Fruit fly (Drosophila melanogaster) whole organism, pupa: ENCODE data around the gene Dnaaf6.

Experiments
- CG10348 ChIP-seq: fragments of 200-800 bp; sonication (Bioruptor generic); IDR thresholded peaks from 2 replicates; pipeline ENCODE4 v1.3.6; 2022; ENCODE audit warnings: missing biosample characterization, missing genetic modification characterization
- CG12605 ChIP-seq: fragments of 200-800 bp; sonication (Bioruptor generic); IDR thresholded peaks from 2 replicates; pipeline ENCODE4 v1.3.6; 2022; ENCODE audit warnings: missing biosample characterization, missing genetic modification characterization
- CG13204 ChIP-seq: fragments of 200-800 bp; sonication (Bioruptor generic); optimal IDR thresholded peaks from 2 replicates; lab custom pipeline; 2018; ENCODE audit warnings: missing biosample characterization, mild to moderate bottlenecking, missing genetic modification characterization, moderate library complexity
- CG14655 ChIP-seq: fragments of 200-800 bp; sonication (Bioruptor generic); optimal IDR thresholded peaks from 3 replicates; lab custom pipeline; 2017; ENCODE audit warnings: mild to moderate bottlenecking, missing biosample characterization, missing genetic modification reagents, missing genetic modification characterization
- CG15710 ChIP-seq: fragments of 200-800 bp; sonication (Bioruptor generic); optimal IDR thresholded peaks from 2 replicates; lab custom pipeline; 2018; ENCODE audit warnings: missing biosample characterization, mild to moderate bottlenecking, missing genetic modification characterization, moderate library complexity
- CG17806 ChIP-seq: fragments of 200-800 bp; sonication (Bioruptor generic); optimal IDR thresholded peaks from 2 replicates; lab custom pipeline; 2018; ENCODE audit warnings: missing biosample characterization, mild to moderate bottlenecking, missing genetic modification characterization, moderate library complexity
- CG32121 ChIP-seq: fragments of 200-800 bp; sonication (Bioruptor generic); IDR thresholded peaks from 2 replicates; pipeline ENCODE4 v1.3.6; 2022; ENCODE audit warnings: missing biosample characterization, missing genetic modification characterization
- CG4496 ChIP-seq: fragments of 200-800 bp; sonication (Bioruptor generic); IDR thresholded peaks from 3 replicates; pipeline ENCODE4 v1.3.6; 2022; ENCODE audit warnings: missing biosample characterization, missing genetic modification characterization
- CG8159 ChIP-seq: fragments of 200-800 bp; sonication (Bioruptor generic); optimal IDR thresholded peaks from 3 replicates; lab custom pipeline; 2018; ENCODE audit warnings: missing biosample characterization, mild to moderate bottlenecking, missing genetic modification characterization, moderate library complexity
- CG8301 ChIP-seq: fragments of 200-800 bp; sonication (Bioruptor generic); optimal IDR thresholded peaks from 2 replicates; lab custom pipeline; 2018; ENCODE audit warnings: missing biosample characterization, mild to moderate bottlenecking, missing genetic modification characterization
- CG9948 ChIP-seq: fragments of 200-800 bp; sonication (Bioruptor generic); optimal IDR thresholded peaks from 2 replicates; lab custom pipeline; 2018; ENCODE audit warnings: missing biosample characterization, mild to moderate bottlenecking, missing genetic modification characterization, moderate library complexity
- D1 ChIP-seq: fragments of 200-800 bp; sonication (Bioruptor generic); optimal IDR thresholded peaks from 2 replicates; lab custom pipeline; 2018; ENCODE audit warnings: missing biosample characterization, mild to moderate bottlenecking, missing genetic modification characterization, moderate library complexity
- EcR ChIP-seq: fragments of 200-800 bp; sonication (Bioruptor generic); optimal IDR thresholded peaks from 3 replicates; lab custom pipeline; 2019; ENCODE audit warnings: missing biosample characterization, missing genetic modification characterization, mild to moderate bottlenecking, moderate library complexity, missing genetic modification reagents
- Ets98B ChIP-seq: fragments of 200-800 bp; sonication (Bioruptor generic); IDR thresholded peaks from 2 replicates; pipeline ENCODE4 v1.3.6; 2022; ENCODE audit warnings: missing biosample characterization, missing genetic modification characterization
- Pif1A ChIP-seq: fragments of 200-800 bp; sonication (Bioruptor generic); optimal IDR thresholded peaks from 3 replicates; lab custom pipeline; 2016; ENCODE audit warnings: missing biosample characterization, missing genetic modification characterization
- Pif1B ChIP-seq: fragments of 200-800 bp; sonication (Bioruptor generic); optimal IDR thresholded peaks from 3 replicates; lab custom pipeline; 2016; ENCODE audit warnings: missing biosample characterization, missing genetic modification characterization
- fd96Ca ChIP-seq: fragments of 200-800 bp; sonication (Bioruptor generic); IDR thresholded peaks from 3 replicates; pipeline ENCODE4 v1.3.6; 2022; ENCODE audit warnings: missing biosample characterization, missing genetic modification characterization
- gl ChIP-seq: fragments of 200-800 bp; sonication (Bioruptor generic); optimal IDR thresholded peaks from 2 replicates; lab custom pipeline; 2018; ENCODE audit warnings: missing biosample characterization, mild to moderate bottlenecking, missing genetic modification characterization
- rn ChIP-seq: fragments of 200-800 bp; sonication (Bioruptor generic); IDR thresholded peaks from 2 replicates; pipeline ENCODE4 v1.3.6; 2022; ENCODE audit warnings: missing biosample characterization, missing genetic modification characterization

Gene Dnaaf6

dm6 chr3L:14733417-14733816, 48.8 kb downstream of the Dnaaf6 start, which contains the start of gene CG13471:
CG13471 (minus strand) TSS chr3L:14733517.
- TF ChIP-seq Pif1B: no peak
- no peak for TF ChIP-seq CG32121 (GFP tag; lab: Robert Waterston, UW)
- TF ChIP-seq Ets98B: no peak
- TF ChIP-seq D1: no peak
- no peak for TF ChIP-seq CG13204 (GFP tag; lab: Kevin White, UChicago)
- no peak for TF ChIP-seq CG8301 (tag; lab: Kevin White, UChicago)
- TF ChIP-seq CG17806 (tag; lab: Kevin White, UChicago): no peak
- TF ChIP-seq fd96Ca (GFP tag; lab: Robert Waterston, UW): no peak
- no peak for TF ChIP-seq CG15710
- no peak for TF ChIP-seq gl (tag; lab: Kevin White, UChicago)
- TF ChIP-seq Pif1A (GFP tag; lab: Kevin White, UChicago): no peak
- TF ChIP-seq CG9948 (tag; lab: Kevin White, UChicago): no peak
- TF ChIP-seq CG12605 (GFP tag; lab: Robert Waterston, UW): no peak
- no peak for TF ChIP-seq CG14655 (GFP tag; lab: Kevin White, UChicago)
- no peak for TF ChIP-seq CG8159 (tag; lab: Kevin White, UChicago)
- TF ChIP-seq EcR: no peak
- TF ChIP-seq rn (GFP tag; lab: Robert Waterston, UW): no peak
- TF ChIP-seq CG4496 (GFP tag; lab: Robert Waterston, UW): no peak
- no peak for TF ChIP-seq CG10348 (GFP tag; lab: Robert Waterston, UW)
